Worm (Caenorhabditis elegans) whole organism, L4 larva: ENCODE results near the gene ttr-16.
A peak's percentile ranks its signal among the peaks of the same experiment; 100 is the strongest.

Experiments used
- pha-4 ChIP-seq, 2 experiments: fragments of 150-350 bp in 1 of 2; fragments of 200-800 bp in 1 of 2; sonication (Bioruptor generic) in 1 of 2; IDR thresholded peaks in 1 of 2; optimal IDR thresholded peaks in 1 of 2; 2 replicates each; pipeline versions ENCODE4 v1.3.6 to Lab custom; 2014 to 2022; ENCODE audit warnings: missing genetic modification characterization in 2 of 2, missing genetic modification reagents in 2 of 2, missing biosample characterization in 1 of 2, missing compliant biosample characterization in 1 of 2
- sdz-12 ChIP-seq: fragments of 200-800 bp; sonication (Bioruptor generic); optimal IDR thresholded peaks from 2 replicates; lab custom pipeline; 2018; ENCODE audit warnings: mild to moderate bottlenecking, missing genetic modification characterization, missing compliant biosample characterization
- unc-39 ChIP-seq: sonication (generic microtip); optimal IDR thresholded peaks from 2 replicates; lab custom pipeline; 2017; ENCODE audit warnings: missing biosample characterization, missing genetic modification characterization

DNA sequence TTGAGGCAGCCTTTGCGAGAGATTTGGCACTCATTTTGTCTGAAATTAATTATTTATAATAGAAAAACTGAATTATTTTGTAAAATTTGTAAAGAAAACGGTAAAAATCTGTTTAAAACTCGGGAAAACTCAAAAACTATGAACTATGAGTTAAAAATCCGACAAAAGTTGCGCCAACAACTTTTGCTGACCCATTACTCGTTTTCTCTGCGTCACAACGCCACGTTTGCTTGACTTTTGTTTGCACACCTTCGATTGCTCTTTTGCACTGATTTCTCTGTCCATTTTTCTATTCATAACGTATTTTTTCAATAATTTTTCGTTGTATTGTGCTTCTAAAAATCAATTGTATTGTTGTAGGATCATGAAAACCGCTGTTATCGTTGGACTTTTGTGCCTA is 27.7 kb downstream of the ttr-16 start, which contains the start of gene fkb-1:
- no peak for TF ChIP-seq unc-39 (tag; lab: Kevin White, UChicago)
- no peak for TF ChIP-seq pha-4 (GFP tag; IDR thresholded peaks at IDR 0.05; lab: Robert Waterston, UW)
- peak; percentile 87 for TF ChIP-seq pha-4 (tag; optimal IDR thresholded peaks at IDR 0.05; lab: Kevin White, UChicago)
- TF ChIP-seq sdz-12 (GFP tag; lab: Kevin White, UChicago), result no peak
